Worm (Caenorhabditis elegans): ENCODE measurements around the gene dyf-3.

DNA sequence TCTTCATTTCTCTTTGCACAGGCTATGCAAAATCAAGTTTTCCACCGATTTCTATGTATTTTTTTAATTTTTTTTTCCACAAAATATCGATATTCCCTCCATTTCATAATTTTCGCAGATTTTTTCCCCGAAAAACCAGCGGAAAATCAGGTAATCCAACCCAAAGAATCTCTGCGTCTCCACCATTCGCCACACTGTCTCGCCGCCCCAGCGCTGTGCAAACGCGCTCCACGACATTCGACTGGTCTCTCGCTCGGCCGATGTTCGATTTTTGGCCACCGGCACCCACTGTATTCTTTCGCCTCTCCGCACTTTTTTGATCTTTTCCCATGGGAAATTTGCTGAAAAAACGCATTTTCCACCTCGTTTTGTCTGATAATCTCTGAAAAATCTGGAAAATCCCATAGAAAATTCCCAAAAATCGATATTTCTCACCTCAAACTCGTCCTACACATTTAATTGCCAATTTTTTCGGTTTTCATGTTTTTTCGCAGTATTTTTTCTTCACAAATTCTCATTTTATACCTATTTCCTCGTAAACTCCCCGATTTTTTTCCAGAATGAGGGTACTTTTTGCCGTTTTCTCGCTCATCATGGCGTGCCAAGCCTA, 30.3 kb downstream of the dyf-3 start, which contains the start of gene vha-19:
- TF ChIP-seq lin-13 (GFP tag; optimal IDR thresholded peaks at IDR 0.05): no peak
- TF ChIP-seq F44E2.7 (GFP tag; IDR thresholded peaks at IDR 0.05): no peak
- TF ChIP-seq lin-39 (tag; optimal IDR thresholded peaks at IDR 0.05): no peak
- no peak for TF ChIP-seq skn-1 (tag; optimal IDR thresholded peaks at IDR 0.05)
- TF ChIP-seq lin-29 (GFP tag; IDR thresholded peaks at IDR 0.05): no peak
